Worm (Caenorhabditis elegans) whole organism, early embryonic: Measurements from ENCODE around the gene ech-9.

Experiments
- F13C5.2 ChIP-seq: sonication (generic microtip); optimal IDR thresholded peaks from 2 replicates; lab custom pipeline; 2017; ENCODE audit warnings: mild to moderate bottlenecking, missing genetic modification characterization, inconsistent platforms, missing compliant biosample characterization
- aly-1 ChIP-seq: sonication (generic microtip); optimal IDR thresholded peaks from 2 replicates; lab custom pipeline; 2016; ENCODE audit warnings: missing genetic modification characterization, missing compliant biosample characterization
- ama-1 ChIP-seq: fragments of 150-350 bp; optimal IDR thresholded peaks from 2 replicates; lab custom pipeline; 2014
- ceh-36 ChIP-seq: sonication (generic microtip); optimal IDR thresholded peaks from 2 replicates; lab custom pipeline; 2016; ENCODE audit warnings: missing genetic modification characterization, inconsistent platforms, missing compliant biosample characterization
- ets-7 ChIP-seq: sonication (generic microtip); optimal IDR thresholded peaks from 2 replicates; lab custom pipeline; 2016; ENCODE audit warnings: missing genotype, missing genetic modification characterization, missing compliant biosample characterization
- flt-1 ChIP-seq: fragments of 200-800 bp; sonication (Bioruptor generic); IDR thresholded peaks from 2 replicates; pipeline ENCODE4 v1.3.6; 2022; ENCODE audit warnings: missing genetic modification characterization, missing compliant biosample characterization
- hmbx-1 ChIP-seq: sonication (generic microtip); optimal IDR thresholded peaks from 2 replicates; lab custom pipeline; 2016; ENCODE audit warnings: mild to moderate bottlenecking, missing genetic modification characterization, missing compliant biosample characterization
- hmg-4 ChIP-seq: fragments of 200-800 bp; sonication (Bioruptor generic); optimal IDR thresholded peaks from 2 replicates; lab custom pipeline; 2018; ENCODE audit warnings: mild to moderate bottlenecking, missing genetic modification characterization, missing compliant biosample characterization
- hnd-1 ChIP-seq: sonication (generic microtip); optimal IDR thresholded peaks from 2 replicates; lab custom pipeline; 2016; ENCODE audit warnings: missing genetic modification characterization, missing compliant biosample characterization
- scrt-1 ChIP-seq: fragments of 200-800 bp; sonication (Bioruptor generic); IDR thresholded peaks from 2 replicates; pipeline ENCODE4 v1.3.6; 2022; ENCODE audit warnings: missing genetic modification characterization, missing compliant biosample characterization
- tra-4 ChIP-seq: sonication (generic microtip); optimal IDR thresholded peaks from 2 replicates; lab custom pipeline; 2017; ENCODE audit warnings: missing genetic modification characterization, missing compliant biosample characterization

DNA sequence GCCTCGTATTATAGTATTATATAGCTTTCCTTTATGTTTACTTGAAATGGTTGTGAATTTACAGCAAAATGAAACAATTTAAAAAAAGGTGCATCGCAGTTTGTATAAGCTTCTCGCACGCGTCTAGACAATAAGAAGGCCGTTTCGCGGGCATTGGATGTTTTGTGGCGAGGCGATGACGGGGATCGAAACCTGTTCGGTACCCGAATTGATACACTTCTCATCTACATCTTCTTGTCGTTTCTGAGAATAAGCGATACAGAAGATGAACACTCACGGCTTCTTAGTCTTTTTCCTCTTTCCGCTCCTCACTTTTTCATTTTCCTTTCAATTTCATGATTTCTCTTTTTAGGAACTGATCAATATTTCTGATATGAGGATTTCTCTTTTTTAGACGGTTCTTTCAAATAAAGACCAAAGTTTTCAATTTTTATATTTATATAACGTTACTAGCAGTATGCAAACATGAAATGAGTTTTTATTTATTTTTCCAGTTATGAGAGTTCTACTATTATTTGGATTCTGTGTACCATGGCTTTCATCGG is 10.6 kb upstream of the ech-9 start, which contains the start of gene F01G10.10:
- TF ChIP-seq ama-1 (lab: Kevin White, UChicago), result no peak
- TF ChIP-seq ets-7, result no peak
- TF ChIP-seq ceh-36, result no peak
- no peak for TF ChIP-seq flt-1 (GFP tag; lab: Robert Waterston, UW)
- TF ChIP-seq aly-1 (tag; lab: Kevin White, UChicago), result no peak
- TF ChIP-seq hnd-1, result no peak
- no peak for TF ChIP-seq F13C5.2 (tag; lab: Kevin White, UChicago)
- TF ChIP-seq hmbx-1 (tag; lab: Kevin White, UChicago), result no peak
- no peak for TF ChIP-seq hmg-4
- no peak for TF ChIP-seq tra-4 (tag; lab: Kevin White, UChicago)
- TF ChIP-seq scrt-1 (GFP tag; lab: Robert Waterston, UW), result no peak
